Worm (Caenorhabditis elegans): Measurements from ENCODE around the gene ZK596.2.

Gene ZK596.2

ce11 chrIV:10936906-10937540 is 27.9 kb upstream of the ZK596.2 start, which contains the start of gene fic-1 (continued):
- no peak for TF ChIP-seq rbr-2 (tag; optimal IDR thresholded peaks at IDR 0.05)
- TF ChIP-seq daf-16 (GFP tag; optimal IDR thresholded peaks at IDR 0.05), result peak in 1 of 2 experiments; percentile 26
- peak; percentile 94 for TF ChIP-seq daf-16 (tag; optimal IDR thresholded peaks at IDR 0.05)
- no peak for TF ChIP-seq dmd-8 (GFP tag; IDR thresholded peaks at IDR 0.05)
- TF ChIP-seq saeg-2 (GFP tag; IDR thresholded peaks at IDR 0.05), result no peak
- TF ChIP-seq unc-39 (tag; optimal IDR thresholded peaks at IDR 0.05), result no peak
- peak; percentile 28 for TF ChIP-seq F37D6.2 (tag; optimal IDR thresholded peaks at IDR 0.05)
- peak; percentile 56 for TF ChIP-seq T20F7.1 (GFP tag; optimal IDR thresholded peaks at IDR 0.05)
- no peak for TF ChIP-seq ztf-11 (tag; optimal IDR thresholded peaks at IDR 0.05)
- TF ChIP-seq mdl-1 (tag; optimal IDR thresholded peaks at IDR 0.05), result peak; percentile 54 to 93
- no peak for TF ChIP-seq F44E2.7 (GFP tag; IDR thresholded peaks at IDR 0.05)
- no peak for TF ChIP-seq zip-11 (GFP tag; IDR thresholded peaks at IDR 0.05)
- no peak for TF ChIP-seq jun-1 (tag; optimal IDR thresholded peaks at IDR 0.05)
- no peak for TF ChIP-seq zfp-2 (tag; optimal IDR thresholded peaks at IDR 0.05)
- TF ChIP-seq dmd-6 (GFP tag; IDR thresholded peaks at IDR 0.05), result peak; percentile 58
- no peak for TF ChIP-seq nhr-77 (tag; optimal IDR thresholded peaks at IDR 0.05)
- peak; percentile 93 for TF ChIP-seq hlh-30 (tag; optimal IDR thresholded peaks at IDR 0.05; ENCODE audit: insufficient read depth)
- TF ChIP-seq lin-1 (GFP tag; IDR thresholded peaks at IDR 0.05), result no peak
- no peak for TF ChIP-seq lir-3 (tag; optimal IDR thresholded peaks at IDR 0.05)
- no peak for TF ChIP-seq nhr-10 (tag; optimal IDR thresholded peaks at IDR 0.05)
- no peak for TF ChIP-seq php-3 (GFP tag; IDR thresholded peaks at IDR 0.05)
- TF ChIP-seq dmd-9 (GFP tag; IDR thresholded peaks at IDR 0.05), result no peak
- no peak for TF ChIP-seq zag-1 (tag; optimal IDR thresholded peaks at IDR 0.05)
- peak; percentile 32 to 77 for TF ChIP-seq lsy-2 (tag; optimal IDR thresholded peaks at IDR 0.05)
- TF ChIP-seq F26F4.8 (GFP tag; conservative IDR thresholded peaks at IDR 0.05), result no peak
- TF ChIP-seq nhr-111 (GFP tag; optimal IDR thresholded peaks at IDR 0.05), result no peak
- 0 out of 2 replicates have a peak, but pooled peaks have one; percentile 39 for TF ChIP-seq hmg-1.1 (GFP tag; IDR thresholded peaks at IDR 0.05)
- no peak for TF ChIP-seq nhr-25 (tag; optimal IDR thresholded peaks at IDR 0.05; ENCODE audit: borderline replicate concordance, insufficient read depth)
- no peak for TF ChIP-seq lin-29 (GFP tag; IDR thresholded peaks at IDR 0.05)
- TF ChIP-seq unc-62 (GFP tag; optimal IDR thresholded peaks at IDR 0.05 in 1 of 2), result peak in 1 of 2 experiments; percentile 67
- no peak for TF ChIP-seq unc-62 (tag; optimal IDR thresholded peaks at IDR 0.05)
- TF ChIP-seq dve-1 (tag; optimal IDR thresholded peaks at IDR 0.05; ENCODE audit: insufficient read depth), result peak; percentile 58
- no peak for TF ChIP-seq ceh-82 (tag; optimal IDR thresholded peaks at IDR 0.05)
- TF ChIP-seq nhr-48 (tag; optimal IDR thresholded peaks at IDR 0.05), result no peak
- TF ChIP-seq snpc-1.2 (GFP tag; IDR thresholded peaks at IDR 0.05), result no peak
- no peak for TF ChIP-seq lin-39 (tag; optimal IDR thresholded peaks at IDR 0.05)
- peak; percentile 62 for TF ChIP-seq hlh-11 (tag; optimal IDR thresholded peaks at IDR 0.05)
- peak; percentile 68 for TF ChIP-seq mep-1 (tag; optimal IDR thresholded peaks at IDR 0.05)
- TF ChIP-seq dpl-1 (GFP tag; optimal IDR thresholded peaks at IDR 0.05), result peak; percentile 53
- TF ChIP-seq aha-1 (tag), result no peak
- peak; percentile 14 for TF ChIP-seq nhr-28 (tag; optimal IDR thresholded peaks at IDR 0.05)
- no peak for TF ChIP-seq gei-8 (GFP tag; optimal IDR thresholded peaks at IDR 0.05)
- no peak for TF ChIP-seq ceh-32 (tag; optimal IDR thresholded peaks at IDR 0.05; ENCODE audit: poor library complexity)
- peak; percentile 64 for TF ChIP-seq ceh-28 (tag; optimal IDR thresholded peaks at IDR 0.05)
- TF ChIP-seq hif-1 (tag; optimal IDR thresholded peaks at IDR 0.05), result peak in 1 of 2 experiments; percentile 26
- TF ChIP-seq ces-1 (GFP tag; optimal IDR thresholded peaks at IDR 0.05), result peak; percentile 92
- no peak for TF ChIP-seq daf-8 (GFP tag; IDR thresholded peaks at IDR 0.05)
- TF ChIP-seq ctbp-1 (GFP tag; IDR thresholded peaks at IDR 0.05), result peak; percentile 54; the same call in 1 of the 2 replicates
- TF ChIP-seq egl-43 (GFP tag; IDR thresholded peaks at IDR 0.05), result no peak
- TF ChIP-seq aly-2 (tag; optimal IDR thresholded peaks at IDR 0.05), result no peak
- TF ChIP-seq T26A8.4 (GFP tag; IDR thresholded peaks at IDR 0.05), result no peak

Measured in whole organism, L4 larva.